Worm (Caenorhabditis elegans) whole organism, midembryonic: ENCODE data around the gene T09A5.14.

Experiments used
- T22C8.4 ChIP-seq: fragments of 200-800 bp; sonication (Bioruptor generic); IDR thresholded peaks from 2 replicates; pipeline ENCODE4 v1.3.6; 2022; ENCODE audit warnings: missing genetic modification characterization, missing compliant biosample characterization
- cog-1 ChIP-seq: sonication (generic microtip); optimal IDR thresholded peaks from 2 replicates; lab custom pipeline; 2016; ENCODE audit warnings: missing genetic modification characterization, missing compliant biosample characterization
- flt-1 ChIP-seq: fragments of 200-800 bp; sonication (Bioruptor generic); IDR thresholded peaks from 2 replicates; pipeline ENCODE4 v1.3.6; 2022; ENCODE audit warnings: missing genetic modification characterization, missing compliant biosample characterization
- med-1 ChIP-seq: sonication (generic microtip); optimal IDR thresholded peaks from 2 replicates; lab custom pipeline; 2017; ENCODE audit warnings: missing genetic modification characterization, mild to moderate bottlenecking, missing compliant biosample characterization, antibody characterized with exemption, missing genetic modification reagents; ENCODE audit not compliant: insufficient read depth
- ref-1 ChIP-seq: fragments of 200-800 bp; sonication (Bioruptor generic); conservative IDR thresholded peaks from 2 replicates; pipeline ENCODE4 v1.3.6; 2022; ENCODE audit warnings: missing genetic modification reagents, missing genetic modification characterization, missing compliant biosample characterization
- tab-1 ChIP-seq: fragments of 200-800 bp; sonication (Bioruptor generic); IDR thresholded peaks from 2 replicates; pipeline ENCODE4 v1.3.6; 2022; ENCODE audit warnings: missing genetic modification characterization, missing compliant biosample characterization
- ztf-23 ChIP-seq: fragments of 200-800 bp; sonication (Bioruptor generic); IDR thresholded peaks from 2 replicates; pipeline ENCODE4 v1.3.6; 2022; ENCODE audit warnings: missing genetic modification reagents, missing genetic modification characterization, missing compliant biosample characterization
- ztf-29 ChIP-seq: fragments of 200-800 bp; sonication (Bioruptor generic); IDR thresholded peaks from 2 replicates; pipeline ENCODE4 v1.3.6; 2022; ENCODE audit warnings: missing genetic modification reagents, missing genetic modification characterization, missing compliant biosample characterization

ce11 chrII:7870062-7870461 lies 37.9 kb downstream of the T09A5.14 start, which contains the start of gene ztf-17:
- TF ChIP-seq ref-1 (GFP tag; lab: Robert Waterston, UW) (no peak), flt-1 (GFP tag; lab: Robert Waterston, UW) (no peak), tab-1 (GFP tag; lab: Robert Waterston, UW) (no peak), med-1 (no peak), ztf-29 (no peak), T22C8.4 (no peak), cog-1 (no peak), ztf-23 (GFP tag; lab: Robert Waterston, UW) (no peak)
